Worm (Caenorhabditis elegans): ENCODE results near the gene ZK507.1.
A peak's percentile ranks its signal among the peaks of the same experiment; 100 is the strongest.

DNA sequence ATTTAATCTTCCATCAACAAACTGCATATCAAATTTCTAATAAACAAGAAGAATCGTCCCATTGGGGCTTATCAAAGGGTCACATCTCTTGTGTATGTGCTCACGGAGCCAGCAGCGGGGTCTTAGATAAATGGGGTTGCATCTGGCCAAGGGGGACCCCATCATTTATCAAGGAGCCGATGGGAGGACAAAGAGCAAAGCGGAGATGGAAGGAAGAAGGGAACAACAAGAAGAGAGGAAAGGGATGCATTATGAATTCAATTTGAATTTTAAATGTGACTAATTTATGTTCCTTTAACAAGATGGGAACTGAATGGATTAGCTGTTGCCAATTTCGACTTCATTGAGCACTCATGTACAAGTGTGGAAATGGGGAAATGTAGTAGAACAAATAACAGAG is 16.8 kb downstream of the ZK507.1 start:
- TF ChIP-seq nhr-12 (tag; optimal IDR thresholded peaks at IDR 0.05) = no peak
- peak; percentile 23 for TF ChIP-seq rnt-1 (tag; optimal IDR thresholded peaks at IDR 0.05)
- no peak for TF ChIP-seq mdl-1 (tag; optimal IDR thresholded peaks at IDR 0.05)
- no peak for TF ChIP-seq nhr-11 (tag; optimal IDR thresholded peaks at IDR 0.05)
- no peak for TF ChIP-seq ztf-11 (tag; optimal IDR thresholded peaks at IDR 0.05)
- TF ChIP-seq lin-39 (tag; optimal IDR thresholded peaks at IDR 0.05) = peak; percentile 21
- no peak for TF ChIP-seq ama-1 (optimal IDR thresholded peaks at IDR 0.05)
- no peak for TF ChIP-seq Y116A8C.19 (tag; optimal IDR thresholded peaks at IDR 0.05; ENCODE audit: borderline replicate concordance)
- no peak for TF ChIP-seq ces-1 (GFP tag; optimal IDR thresholded peaks at IDR 0.05)
- no peak for TF ChIP-seq elt-3 (tag; optimal IDR thresholded peaks at IDR 0.05)
- no peak for TF ChIP-seq irx-1 (tag; optimal IDR thresholded peaks at IDR 0.05)

All from whole organism, L1 larva.